Worm (Caenorhabditis elegans) whole organism, L4 larva: ENCODE data around the gene Y39A3B.7.
A peak's percentile ranks its signal among the peaks of the same experiment; 100 is the strongest.

Experiments used
- D1046.2 ChIP-seq: fragments of 200-800 bp; sonication (Bioruptor generic); IDR thresholded peaks from 2 replicates; pipeline ENCODE4 v1.3.6; 2022; ENCODE audit warnings: missing genetic modification characterization, missing compliant biosample characterization
- F10B5.3 ChIP-seq: sonication (generic microtip); optimal IDR thresholded peaks from 2 replicates; lab custom pipeline; 2016; ENCODE audit warnings: mild to moderate bottlenecking, missing genetic modification characterization, missing compliant biosample characterization
- R02D3.7 ChIP-seq: fragments of 150-350 bp; sonication (generic microtip); optimal IDR thresholded peaks from 3 replicates; lab custom pipeline; 2014; ENCODE audit warnings: missing biosample characterization, missing genetic modification characterization
- T26A8.4 ChIP-seq: fragments of 200-800 bp; sonication (Bioruptor generic); IDR thresholded peaks from 2 replicates; pipeline ENCODE4 v1.3.6; 2022; ENCODE audit warnings: missing genetic modification characterization, missing compliant biosample characterization
- Y105C5A.15 ChIP-seq: fragments of 200-800 bp; sonication (Bioruptor generic); IDR thresholded peaks from 2 replicates; pipeline ENCODE4 v1.3.6; 2022; ENCODE audit warnings: missing genetic modification characterization, missing compliant biosample characterization
- Y48G9A.11 ChIP-seq: fragments of 200-800 bp; sonication (Bioruptor generic); IDR thresholded peaks from 2 replicates; pipeline ENCODE4 v1.3.6; 2022; ENCODE audit warnings: missing genetic modification reagents, missing genetic modification characterization, missing compliant biosample characterization
- ZK337.2 ChIP-seq: fragments of 200-800 bp; sonication (Bioruptor generic); IDR thresholded peaks from 2 replicates; pipeline ENCODE4 v1.3.6; 2022; ENCODE audit warnings: missing genetic modification reagents, missing genetic modification characterization, missing compliant biosample characterization
- ZK546.5 ChIP-seq, 2 experiments: sonication (generic microtip); optimal IDR thresholded peaks; 2 replicates each; lab custom pipeline; 2017; ENCODE audit warnings: missing biosample characterization in 2 of 2, missing genetic modification characterization in 2 of 2
- arid-1 ChIP-seq: fragments of 200-800 bp; sonication (Bioruptor generic); conservative IDR thresholded peaks from 2 replicates; pipeline ENCODE4 v1.3.6; 2022; ENCODE audit warnings: missing genetic modification reagents, missing genetic modification characterization, missing compliant biosample characterization
- ceh-44 ChIP-seq: fragments of 200-800 bp; sonication (Bioruptor generic); IDR thresholded peaks from 2 replicates; pipeline ENCODE4 v1.3.6; 2022; ENCODE audit warnings: missing genetic modification reagents, missing genetic modification characterization, missing compliant biosample characterization
- ctbp-1 ChIP-seq: fragments of 200-800 bp; sonication (Bioruptor generic); IDR thresholded peaks from 2 replicates; pipeline ENCODE4 v1.3.6; 2022; ENCODE audit warnings: missing genetic modification reagents, missing genetic modification characterization, missing compliant biosample characterization
- daf-12 ChIP-seq: fragments of 150-350 bp; optimal IDR thresholded peaks from 2 replicates; lab custom pipeline; 2014; ENCODE audit warnings: missing biosample characterization, missing genetic modification reagents, missing genetic modification characterization
- daf-16 ChIP-seq, 3 experiments: sonication (generic microtip); optimal IDR thresholded peaks; 2 replicates each; lab custom pipeline; 2016 to 2017; ENCODE audit warnings: missing genetic modification characterization in 3 of 3, missing genetic modification reagents in 3 of 3, mild to moderate bottlenecking in 2 of 3, missing compliant biosample characterization in 2 of 3, missing biosample characterization in 1 of 3, moderate library complexity in 1 of 3
- daf-8 ChIP-seq: fragments of 200-800 bp; sonication (Bioruptor generic); IDR thresholded peaks from 2 replicates; pipeline ENCODE4 v1.3.6; 2022; ENCODE audit warnings: missing genetic modification characterization, missing compliant biosample characterization
- dmd-6 ChIP-seq: fragments of 200-800 bp; sonication (Bioruptor generic); IDR thresholded peaks from 2 replicates; pipeline ENCODE4 v1.3.6; 2022; ENCODE audit warnings: missing genetic modification reagents, missing genetic modification characterization, missing compliant biosample characterization
- dmd-9 ChIP-seq: fragments of 200-800 bp; sonication (Bioruptor generic); IDR thresholded peaks from 2 replicates; pipeline ENCODE4 v1.3.6; 2022; ENCODE audit warnings: missing genetic modification reagents, missing genetic modification characterization, missing compliant biosample characterization
- dpl-1 ChIP-seq: fragments of 150-350 bp; optimal IDR thresholded peaks from 2 replicates; lab custom pipeline; 2014; ENCODE audit warnings: missing biosample characterization, missing genetic modification reagents, missing genetic modification characterization
- duxl-1 ChIP-seq: sonication (generic microtip); optimal IDR thresholded peaks from 2 replicates; lab custom pipeline; 2016; ENCODE audit warnings: mild to moderate bottlenecking, missing genetic modification characterization, moderate library complexity, missing compliant biosample characterization; ENCODE audit not compliant: poor library complexity
- dve-1 ChIP-seq: sonication (generic microtip); optimal IDR thresholded peaks from 2 replicates; lab custom pipeline; 2017; ENCODE audit warnings: antibody characterized with exemption, mild to moderate bottlenecking, missing genetic modification characterization, missing compliant biosample characterization; ENCODE audit not compliant: insufficient read depth
- egl-43 ChIP-seq: fragments of 200-800 bp; sonication (Bioruptor generic); IDR thresholded peaks from 2 replicates; pipeline ENCODE4 v1.3.6; 2022; ENCODE audit warnings: missing genetic modification reagents, missing genetic modification characterization, missing compliant biosample characterization
- fkh-10 ChIP-seq: fragments of 150-350 bp; optimal IDR thresholded peaks from 2 replicates; lab custom pipeline; 2014; ENCODE audit warnings: missing biosample characterization, missing genetic modification reagents, missing genetic modification characterization
- hlh-11 ChIP-seq: fragments of 200-800 bp; sonication (Bioruptor generic); optimal IDR thresholded peaks from 2 replicates; lab custom pipeline; 2018; ENCODE audit warnings: mild to moderate bottlenecking, missing genetic modification characterization, missing compliant biosample characterization
- hmg-1.1 ChIP-seq: fragments of 200-800 bp; sonication (Bioruptor generic); IDR thresholded peaks from 2 replicates; pipeline ENCODE4 v1.3.6; 2022; ENCODE audit warnings: missing genetic modification reagents, missing genetic modification characterization, missing compliant biosample characterization
- lim-7 ChIP-seq: fragments of 200-800 bp; sonication (Bioruptor generic); IDR thresholded peaks from 2 replicates; pipeline ENCODE4 v1.3.6; 2022; ENCODE audit warnings: missing genetic modification characterization, missing compliant biosample characterization
- lin-1 ChIP-seq: fragments of 200-800 bp; sonication (Bioruptor generic); IDR thresholded peaks from 2 replicates; pipeline ENCODE4 v1.3.6; 2022; ENCODE audit warnings: missing genetic modification reagents, missing genetic modification characterization, missing compliant biosample characterization
- lin-13 ChIP-seq: fragments of 150-350 bp; optimal IDR thresholded peaks from 2 replicates; lab custom pipeline; 2014; ENCODE audit warnings: missing biosample characterization, missing genetic modification reagents, missing genetic modification characterization
- lin-15B ChIP-seq: fragments of 150-350 bp; sonication (generic microtip); optimal IDR thresholded peaks from 3 replicates; lab custom pipeline; 2014; ENCODE audit warnings: missing biosample characterization, missing genetic modification characterization
- lin-29 ChIP-seq: fragments of 200-800 bp; sonication (Bioruptor generic); IDR thresholded peaks from 2 replicates; pipeline ENCODE4 v1.3.6; 2022; ENCODE audit warnings: missing genetic modification reagents, missing genetic modification characterization, missing compliant biosample characterization
- lin-38 ChIP-seq: fragments of 200-800 bp; sonication (Bioruptor generic); IDR thresholded peaks from 2 replicates; pipeline ENCODE4 v1.3.6; 2022; ENCODE audit warnings: missing genetic modification reagents, missing genetic modification characterization, missing compliant biosample characterization
- lin-39 ChIP-seq: fragments of 150-350 bp; optimal IDR thresholded peaks from 2 replicates; lab custom pipeline; 2014; ENCODE audit warnings: missing biosample characterization, missing genetic modification reagents, missing genetic modification characterization
- lsy-2 ChIP-seq, 2 experiments: fragments of 150-350 bp in 1 of 2; sonication (generic microtip) in 1 of 2; optimal IDR thresholded peaks; 2 replicates each; lab custom pipeline; 2014 to 2017; ENCODE audit warnings: missing biosample characterization in 2 of 2, missing genetic modification characterization in 2 of 2
- madf-5 ChIP-seq, 2 experiments: fragments of 200-800 bp; sonication (Bioruptor generic); IDR thresholded peaks; 2 replicates each; pipeline ENCODE4 v1.3.6; 2022; ENCODE audit warnings: missing compliant biosample characterization in 2 of 2, missing genetic modification characterization in 2 of 2
- madf-9 ChIP-seq: fragments of 200-800 bp; sonication (Bioruptor generic); conservative IDR thresholded peaks from 2 replicates; pipeline ENCODE4 v1.3.6; 2022; ENCODE audit warnings: missing genetic modification reagents, missing genetic modification characterization, missing compliant biosample characterization
- mdl-1 ChIP-seq, 2 experiments: fragments of 150-350 bp in 1 of 2; sonication (generic microtip) in 1 of 2; optimal IDR thresholded peaks; 2 replicates each; lab custom pipeline; 2014 to 2017; ENCODE audit warnings: missing biosample characterization in 2 of 2, missing genetic modification characterization in 2 of 2
- mep-1 ChIP-seq: fragments of 150-350 bp; sonication (generic microtip); optimal IDR thresholded peaks from 3 replicates; lab custom pipeline; 2014; ENCODE audit warnings: missing biosample characterization, missing genetic modification characterization
- mxl-3 ChIP-seq: fragments of 200-800 bp; sonication (Bioruptor generic); optimal IDR thresholded peaks from 2 replicates; lab custom pipeline; 2018; ENCODE audit warnings: mild to moderate bottlenecking, missing genetic modification characterization, missing compliant biosample characterization
- nhr-41 ChIP-seq: fragments of 200-800 bp; sonication (Bioruptor generic); IDR thresholded peaks from 2 replicates; pipeline ENCODE4 v1.3.6; 2022; ENCODE audit warnings: missing genetic modification reagents, missing genetic modification characterization, missing compliant biosample characterization
- rbr-2 ChIP-seq: sonication (generic microtip); optimal IDR thresholded peaks from 2 replicates; lab custom pipeline; 2016; ENCODE audit warnings: missing genotype, missing genetic modification characterization, missing compliant biosample characterization
- spr-1 ChIP-seq: sonication (generic microtip); optimal IDR thresholded peaks from 2 replicates; lab custom pipeline; 2016; ENCODE audit warnings: mild to moderate bottlenecking, missing genetic modification characterization, missing compliant biosample characterization
- spr-3 ChIP-seq: fragments of 200-800 bp; sonication (Bioruptor generic); optimal IDR thresholded peaks from 2 replicates; lab custom pipeline; 2018; ENCODE audit warnings: mild to moderate bottlenecking, missing genetic modification characterization, missing compliant biosample characterization
- tra-1 ChIP-seq: fragments of 200-800 bp; sonication (Bioruptor generic); IDR thresholded peaks from 2 replicates; pipeline ENCODE4 v1.3.6; 2022; ENCODE audit warnings: missing genetic modification reagents, missing genetic modification characterization, missing compliant biosample characterization
- unc-130 ChIP-seq: sonication (generic microtip); optimal IDR thresholded peaks from 2 replicates; lab custom pipeline; 2016; ENCODE audit warnings: missing genetic modification reagents, missing genetic modification characterization, missing compliant biosample characterization
- unc-39 ChIP-seq: sonication (generic microtip); optimal IDR thresholded peaks from 2 replicates; lab custom pipeline; 2017; ENCODE audit warnings: missing biosample characterization, missing genetic modification characterization
- unc-62 ChIP-seq, 3 experiments: fragments of 150-350 bp in 1 of 3; sonication (generic microtip); optimal IDR thresholded peaks in 2 of 3; peaks in 1 of 3; 1 replicate in 1 of 3; 2 replicates in 2 of 3; lab custom pipeline; 2014 to 2017; ENCODE audit warnings: missing biosample characterization in 3 of 3, missing genetic modification characterization in 3 of 3, missing genetic modification reagents in 3 of 3, missing genotype in 1 of 3
- zip-11 ChIP-seq: fragments of 200-800 bp; sonication (Bioruptor generic); IDR thresholded peaks from 2 replicates; pipeline ENCODE4 v1.3.6; 2022; ENCODE audit warnings: missing genetic modification characterization, missing compliant biosample characterization

The Y39A3B.7 gene

DNA sequence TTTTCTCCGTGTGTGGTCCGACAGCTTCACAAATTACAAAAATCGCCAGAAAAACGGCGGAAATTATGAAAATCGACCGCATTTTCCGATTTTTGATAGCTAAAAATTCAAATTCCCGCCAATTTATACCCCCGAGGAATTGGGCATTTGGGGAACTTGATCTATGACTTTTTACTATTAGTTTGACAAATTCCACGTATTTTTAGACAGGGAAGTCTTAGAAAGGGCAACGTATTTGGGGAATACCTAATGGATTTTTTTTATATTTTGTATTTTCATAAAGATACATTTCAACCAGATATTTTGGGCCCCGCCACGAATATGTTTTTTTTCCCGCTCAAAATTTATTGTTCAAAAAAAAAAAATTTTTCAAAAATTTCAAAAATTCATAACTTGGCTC, at the start of gene Y39A3B.7:
Gene Y39A3B.7, minus strand, starts transcription at position 101 of the 400 bp plus-strand sequence.
- no peak for TF ChIP-seq mdl-1 (tag; optimal IDR thresholded peaks at IDR 0.05; lab: Kevin White, UChicago)

DNA sequence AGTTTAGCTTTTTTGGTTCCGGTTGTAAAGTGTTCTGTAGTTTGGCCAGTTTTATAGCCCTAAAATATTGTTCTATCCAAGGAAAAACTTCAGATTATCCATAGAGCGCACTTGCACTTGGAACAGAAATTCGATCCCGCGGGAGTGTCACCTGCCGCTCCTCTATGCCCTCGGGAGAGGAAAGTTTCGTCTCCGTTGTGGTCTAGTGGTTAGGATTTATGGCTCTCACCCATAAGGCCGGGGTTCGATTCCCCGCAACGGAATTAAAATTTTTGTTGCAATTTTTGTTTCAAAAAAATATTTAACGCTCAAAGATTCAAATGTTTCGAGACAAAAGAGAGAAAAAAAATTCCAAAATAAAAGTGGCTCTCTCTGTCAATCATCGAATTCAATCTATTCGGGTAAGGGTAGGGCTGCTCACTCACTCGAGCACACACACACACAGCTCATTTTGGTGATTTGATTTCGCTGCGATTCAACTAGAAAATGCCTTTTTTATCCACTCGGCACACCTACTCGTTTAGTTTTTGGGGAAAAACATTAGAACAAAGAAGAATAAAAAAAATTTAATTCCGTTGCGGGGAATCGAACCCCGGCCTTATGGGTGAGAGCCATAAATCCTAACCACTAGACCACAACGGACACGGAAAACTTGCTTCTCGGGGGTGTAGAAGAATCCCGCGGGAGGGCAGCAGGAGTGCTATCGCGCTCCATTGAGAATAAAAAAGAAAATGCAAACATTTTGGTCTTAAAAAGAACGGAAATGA, 47.8 kb upstream of the Y39A3B.7 start:
- TF ChIP-seq duxl-1 (tag; lab: Kevin White, UChicago) (peak; percentile 57), lin-15B (no peak), daf-16 (GFP tag; optimal IDR thresholded peaks at IDR 0.05; lab: Kevin White, UChicago) (peak in 1 of 2 experiments; percentile 9), daf-16 (tag; optimal IDR thresholded peaks at IDR 0.05; lab: Kevin White, UChicago) (no peak), ZK337.2 (GFP tag; lab: Robert Waterston, UW) (peak; percentile 78), unc-62 (GFP tag; optimal IDR thresholded peaks at IDR 0.05 in 1 of 2; lab: Kevin White, UChicago) (peak in 1 of 2 experiments; percentile 52), unc-62 (tag; optimal IDR thresholded peaks at IDR 0.05; lab: Kevin White, UChicago) (no peak), nhr-41 (GFP tag; lab: Robert Waterston, UW) (0 out of 2 replicates have a peak, but pooled peaks have one; percentile 14), tra-1 (GFP tag; lab: Robert Waterston, UW) (0 out of 2 replicates have a peak, but pooled peaks have one; percentile 26), T26A8.4 (GFP tag; lab: Robert Waterston, UW) (peak; percentile 23), arid-1 (GFP tag; lab: Robert Waterston, UW) (peak; percentile 68; the same call in 1 of the 2 replicates), spr-1 (tag; lab: Kevin White, UChicago) (peak; percentile 51), lin-29 (GFP tag; lab: Robert Waterston, UW) (no peak), unc-39 (no peak), madf-9 (peak; percentile 19; the same call in 1 of the 2 replicates), lin-1 (GFP tag; lab: Robert Waterston, UW) (peak; percentile 50; the same call in 1 of the 2 replicates), lsy-2 (tag; optimal IDR thresholded peaks at IDR 0.05; lab: Kevin White, UChicago) (peak in 1 of 2 experiments; percentile 43), ctbp-1 (peak; percentile 58), D1046.2 (GFP tag; lab: Robert Waterston, UW) (peak; percentile 77; the same call in 1 of the 2 replicates), ceh-44 (peak; percentile 72; the same call in 1 of the 2 replicates), dmd-6 (peak; percentile 29), dve-1 (tag; lab: Kevin White, UChicago) (peak; percentile 34), ZK546.5 (tag; optimal IDR thresholded peaks at IDR 0.05; lab: Kevin White, UChicago) (no peak), lin-39 (tag; lab: Kevin White, UChicago) (no peak), mep-1 (tag; lab: Kevin White, UChicago) (peak; percentile 24), F10B5.3 (tag; lab: Kevin White, UChicago) (no peak), zip-11 (GFP tag; lab: Robert Waterston, UW) (no peak), egl-43 (GFP tag; lab: Robert Waterston, UW) (peak; percentile 76), daf-8 (no peak), lim-7 (GFP tag; lab: Robert Waterston, UW) (peak; percentile 84), unc-130 (GFP tag; lab: Kevin White, UChicago) (no peak), hmg-1.1 (GFP tag; lab: Robert Waterston, UW) (peak; percentile 42), fkh-10 (GFP tag; lab: Kevin White, UChicago) (peak; percentile 19), dmd-9 (no peak), rbr-2 (peak; percentile 22), madf-5 (GFP tag; IDR thresholded peaks at IDR 0.05; lab: Robert Waterston, UW) (peak; percentile 80 to 81; a peak in 2 of 4 replicates), dpl-1 (peak; percentile 11), spr-3 (GFP tag; lab: Kevin White, UChicago) (peak; percentile 37), hlh-11 (tag; lab: Kevin White, UChicago) (no peak), mxl-3 (GFP tag; lab: Kevin White, UChicago) (no peak), Y105C5A.15 (GFP tag; lab: Robert Waterston, UW) (no peak), Y48G9A.11 (peak; percentile 29; the same call in 1 of the 2 replicates), lin-13 (GFP tag; lab: Kevin White, UChicago) (peak; percentile 55), daf-12 (no peak), R02D3.7 (tag; lab: Kevin White, UChicago) (no peak), lin-38 (GFP tag; lab: Robert Waterston, UW) (peak; percentile 97)
